Fruit fly (Drosophila melanogaster) whole organism, wandering third instar larva: Measurements from ENCODE around the gene CG9624.

Experiments
- Hr78 ChIP-seq: fragments of >200 bp; optimal IDR thresholded peaks from 2 replicates; lab custom pipeline; 2017; ENCODE audit warnings: missing biosample characterization, missing genetic modification characterization
- Myc ChIP-seq: fragments of >200 bp; optimal IDR thresholded peaks from 2 replicates; lab custom pipeline; 2017
- N ChIP-seq: fragments of >200 bp; optimal IDR thresholded peaks from 2 replicates; lab custom pipeline; 2018; ENCODE audit warnings: missing biosample characterization, missing external identifiers, missing genetic modification characterization
- Sp1 ChIP-seq: fragments of 200-800 bp; sonication (Bioruptor generic); optimal IDR thresholded peaks from 3 replicates; lab custom pipeline; 2019; ENCODE audit warnings: missing biosample characterization, mild to moderate bottlenecking, missing genetic modification characterization, moderate library complexity
- brk ChIP-seq: fragments of 200-800 bp; sonication (Bioruptor generic); optimal IDR thresholded peaks from 2 replicates; lab custom pipeline; 2016; ENCODE audit warnings: missing biosample characterization, mild to moderate bottlenecking, missing genetic modification characterization
- psq ChIP-seq: fragments of 200-800 bp; sonication (Bioruptor generic); optimal IDR thresholded peaks from 3 replicates; lab custom pipeline; 2017; ENCODE audit warnings: missing biosample characterization, mild to moderate bottlenecking, missing genetic modification characterization, moderate library complexity
- sage ChIP-seq: fragments of 200-800 bp; sonication (Bioruptor generic); optimal IDR thresholded peaks from 2 replicates; lab custom pipeline; 2016; ENCODE audit warnings: missing biosample characterization, mild to moderate bottlenecking, missing genetic modification characterization
- tai ChIP-seq: sonication (Bioruptor generic); optimal IDR thresholded peaks from 2 replicates; lab custom pipeline; 2016; ENCODE audit warnings: missing biosample characterization, missing genetic modification characterization

dm6 chr3R:14217839-14218238 lies 11.1 kb downstream of the CG9624 start, which contains the start of gene CG9649:
- no peak for TF ChIP-seq Hr78
- TF ChIP-seq Sp1 (GFP tag; lab: Kevin White, UChicago), result no peak
- no peak for TF ChIP-seq brk (GFP tag; lab: Kevin White, UChicago)
- TF ChIP-seq N, result no peak
- TF ChIP-seq sage (GFP tag; lab: Kevin White, UChicago), result no peak
- no peak for TF ChIP-seq Myc
- TF ChIP-seq psq (GFP tag; lab: Kevin White, UChicago), result no peak
- TF ChIP-seq tai (GFP tag; lab: Kevin White, UChicago), result no peak
